Fruit fly (Drosophila melanogaster) whole organism, embryonic: ENCODE data around the gene CG5516.

Source experiments
- CG10565 ChIP-seq: fragments of 200-800 bp; sonication (Bioruptor generic); optimal IDR thresholded peaks from 3 replicates; lab custom pipeline; 2016; ENCODE audit warnings: missing biosample characterization, mild to moderate bottlenecking, missing genetic modification characterization
- CG13894 ChIP-seq: fragments of 200-800 bp; sonication (Bioruptor generic); optimal IDR thresholded peaks from 3 replicates; lab custom pipeline; 2018; ENCODE audit warnings: missing biosample characterization, mild to moderate bottlenecking, missing genetic modification characterization, moderate library complexity
- CG32532 ChIP-seq: fragments of 200-800 bp; sonication (Bioruptor generic); IDR thresholded peaks from 2 replicates; pipeline ENCODE4 v1.3.6; 2022; ENCODE audit warnings: missing biosample characterization, missing genetic modification characterization
- CG6813 ChIP-seq: fragments of 200-800 bp; sonication (Bioruptor generic); optimal IDR thresholded peaks from 2 replicates; lab custom pipeline; 2017; ENCODE audit warnings: missing biosample characterization, missing genetic modification characterization, mild to moderate bottlenecking, moderate library complexity, missing genetic modification reagents
- Ets65A ChIP-seq: fragments of 200-800 bp; sonication (Bioruptor generic); peaks from one replicate; lab custom pipeline; 2016; ENCODE audit warnings: missing biosample characterization, missing genetic modification characterization
- Med ChIP-seq: fragments of 200-800 bp; sonication (Bioruptor generic); peaks from one replicate; lab custom pipeline; 2016; ENCODE audit warnings: missing biosample characterization, missing genetic modification characterization, mild to moderate bottlenecking, inconsistent platforms, moderate library complexity
- Nf-YB ChIP-seq: fragments of 200-800 bp; sonication (Bioruptor generic); optimal IDR thresholded peaks from 3 replicates; lab custom pipeline; 2019; ENCODE audit warnings: missing biosample characterization, mild to moderate bottlenecking, missing genetic modification characterization, moderate library complexity
- Nf-YC ChIP-seq: fragments of 200-800 bp; optimal IDR thresholded peaks from 3 replicates; lab custom pipeline; 2019; ENCODE audit warnings: missing biosample characterization, mild to moderate bottlenecking, missing genetic modification characterization, moderate library complexity
- ab ChIP-seq: fragments of 200-800 bp; sonication (Bioruptor generic); optimal IDR thresholded peaks from 2 replicates; lab custom pipeline; 2016; ENCODE audit warnings: missing biosample characterization, missing genetic modification characterization
- chif ChIP-seq, 2 experiments: fragments of 200-800 bp; sonication (Bioruptor generic); optimal IDR thresholded peaks; 3 replicates each; lab custom pipeline; 2016; ENCODE audit warnings: missing biosample characterization in 2 of 2, missing genetic modification characterization in 2 of 2
- inv ChIP-seq: fragments of 200-800 bp; sonication (Bioruptor generic); IDR thresholded peaks from 2 replicates; pipeline ENCODE4 v1.3.6; 2022; ENCODE audit warnings: missing biosample characterization, missing genetic modification characterization; ENCODE audit not compliant: partially characterized antibody
- kay ChIP-seq: fragments of 200-800 bp; sonication (Bioruptor generic); optimal IDR thresholded peaks from 2 replicates; lab custom pipeline; 2016; ENCODE audit warnings: missing biosample characterization, missing genetic modification characterization
- mirr ChIP-seq: fragments of 200-800 bp; sonication (Bioruptor generic); optimal IDR thresholded peaks from 3 replicates; lab custom pipeline; 2018; ENCODE audit warnings: missing biosample characterization, mild to moderate bottlenecking, missing genetic modification characterization
- seq ChIP-seq: fragments of 200-800 bp; sonication (Bioruptor generic); IDR thresholded peaks from 2 replicates; pipeline ENCODE4 v1.3.6; 2022; ENCODE audit warnings: missing biosample characterization, missing genetic modification characterization

CG5516 gene

dm6 chr3R:16011698-16012332 is 48.1 kb downstream of the CG5516 start (continued):
- TF ChIP-seq ab (GFP tag; lab: Kevin White, UChicago), result no peak
- TF ChIP-seq Nf-YB, result peak; percentile 88
- peak; percentile 64 for TF ChIP-seq Med
- no peak for TF ChIP-seq inv
- peak; percentile 57 for TF ChIP-seq mirr (GFP tag; lab: Kevin White, UChicago)
- TF ChIP-seq chif (GFP tag; optimal IDR thresholded peaks at IDR 0.05; lab: Kevin White, UChicago), result no peak
- TF ChIP-seq CG6813 (GFP tag; lab: Kevin White, UChicago), result no peak
- no peak for TF ChIP-seq kay (GFP tag; lab: Kevin White, UChicago)
- TF ChIP-seq CG10565 (GFP tag; lab: Kevin White, UChicago), result no peak
- peak; percentile 13; the same call in 1 of the 2 replicates for TF ChIP-seq CG32532 (GFP tag; lab: Robert Waterston, UW)

dm6 chr3R:16013580-16013979 is 49.9 kb downstream of the CG5516 start:
- TF ChIP-seq Ets65A (GFP tag; lab: Kevin White, UChicago) (peak; percentile 38), CG13894 (tag; lab: Kevin White, UChicago) (no peak), seq (GFP tag; lab: Robert Waterston, UW) (peak; percentile 58; the same call in 1 of the 2 replicates), Nf-YB (peak; percentile 94), Nf-YC (peak; percentile 90)
